Worm (Caenorhabditis elegans): Measurements from ENCODE around the gene adt-1.

Gene adt-1

ce11 chrX:12678532-12678931, at the start of gene adt-1:
adt-1 (plus strand) TSS chrX:12678832.
- no peak for TF ChIP-seq mel-28 (tag; optimal IDR thresholded peaks at IDR 0.05; ENCODE audit: borderline replicate concordance)
- no peak for TF ChIP-seq ztf-22 (GFP tag; optimal IDR thresholded peaks at IDR 0.05)
- no peak for TF ChIP-seq hsf-1 (GFP tag; IDR thresholded peaks at IDR 0.05)
- no peak for TF ChIP-seq F55B11.4 (tag; optimal IDR thresholded peaks at IDR 0.05; ENCODE audit: borderline replicate concordance, insufficient read depth)
- TF ChIP-seq ama-1 (optimal IDR thresholded peaks at IDR 0.05): no peak
- no peak for TF ChIP-seq ama-1 (GFP tag; optimal IDR thresholded peaks at IDR 0.05)
- TF ChIP-seq lsy-27 (tag; optimal IDR thresholded peaks at IDR 0.05; ENCODE audit: borderline replicate concordance, insufficient read depth): no peak
- no peak for TF ChIP-seq attf-3 (GFP tag; conservative IDR thresholded peaks at IDR 0.05)
- TF ChIP-seq hlh-26 (GFP tag; conservative IDR thresholded peaks at IDR 0.05): no peak
- no peak for TF ChIP-seq gei-17 (GFP tag; optimal IDR thresholded peaks at IDR 0.05)
- no peak for TF ChIP-seq C06A6.2 (GFP tag; conservative IDR thresholded peaks at IDR 0.05)
- no peak for TF ChIP-seq hmg-20 (GFP tag; IDR thresholded peaks at IDR 0.05)
- TF ChIP-seq ceh-40 (GFP tag; IDR thresholded peaks at IDR 0.05): no peak
- TF ChIP-seq F33H1.4 (GFP tag; IDR thresholded peaks at IDR 0.05): no peak
- no peak for TF ChIP-seq lir-1 (GFP tag; conservative IDR thresholded peaks at IDR 0.05)
- no peak for TF ChIP-seq Y67H2A.10 (GFP tag; conservative IDR thresholded peaks at IDR 0.05)
- TF ChIP-seq B0261.1 (tag; optimal IDR thresholded peaks at IDR 0.05): no peak
- TF ChIP-seq K11D2.4 (GFP tag; IDR thresholded peaks at IDR 0.05): no peak
- TF ChIP-seq mes-4 (tag; optimal IDR thresholded peaks at IDR 0.05): no peak
- TF ChIP-seq F23B12.7 (tag; optimal IDR thresholded peaks at IDR 0.05; ENCODE audit: insufficient read depth): no peak
- TF ChIP-seq F39B2.1 (GFP tag; IDR thresholded peaks at IDR 0.05): no peak

- TF ChIP-seq sea-2 (GFP tag; IDR thresholded peaks at IDR 0.05) (no peak), Y53F4B.3 (GFP tag; IDR thresholded peaks at IDR 0.05) (no peak), let-526 (GFP tag; IDR thresholded peaks at IDR 0.05) (no peak), repo-1 (tag; optimal IDR thresholded peaks at IDR 0.05) (no peak), cebp-1 (GFP tag; IDR thresholded peaks at IDR 0.05) (no peak), cebp-1 (tag; optimal IDR thresholded peaks at IDR 0.05) (peak; percentile 47), mcd-1 (GFP tag; IDR thresholded peaks at IDR 0.05) (0 out of 2 replicates have a peak, but pooled peaks have one; percentile 26), attf-5 (GFP tag; optimal IDR thresholded peaks at IDR 0.05) (peak; percentile 14), nfyb-1 (GFP tag; IDR thresholded peaks at IDR 0.05) (0 out of 2 replicates have a peak, but pooled peaks have one; percentile 59), chd-7 (tag; optimal IDR thresholded peaks at IDR 0.05) (peak; percentile 6), pha-4 (tag; optimal IDR thresholded peaks at IDR 0.05) (no peak), F23B12.7 (tag; optimal IDR thresholded peaks at IDR 0.05; ENCODE audit: insufficient read depth) (no peak), ceh-27 (GFP tag; optimal IDR thresholded peaks at IDR 0.05) (peak; percentile 54), K11D2.4 (GFP tag; IDR thresholded peaks at IDR 0.05) (no peak), F57A8.1 (GFP tag; optimal IDR thresholded peaks at IDR 0.05) (no peak), ztf-3 (GFP tag; optimal IDR thresholded peaks at IDR 0.05) (no peak), F52B5.7 (tag; optimal IDR thresholded peaks at IDR 0.05) (no peak), dox-1 (GFP tag; IDR thresholded peaks at IDR 0.05) (peak; percentile 59; the same call in 1 of the 2 replicates), Y95B8A.8 (GFP tag; IDR thresholded peaks at IDR 0.05) (0 out of 2 replicates have a peak, but pooled peaks have one; percentile 30), lin-26 (GFP tag; IDR thresholded peaks at IDR 0.05) (0 out of 2 replicates have a peak, but pooled peaks have one; percentile 29), zfh-2 (GFP tag; conservative IDR thresholded peaks at IDR 0.05) (peak; percentile 64)
Measured at ce11 chrX:12629257-12629656, 49.4 kb upstream of the adt-1 start.
